Fruit fly (Drosophila melanogaster) whole organism: Measurements from ENCODE around the gene CG10702.

Experiments
- pan ChIP-seq: fragments of >200 bp; optimal IDR thresholded peaks from 2 replicates; lab custom pipeline; 2017
- psq ChIP-seq: fragments of >200 bp; optimal IDR thresholded peaks from 2 replicates; lab custom pipeline; 2017
- usp ChIP-seq: fragments of >200 bp; optimal IDR thresholded peaks from 2 replicates; lab custom pipeline; 2017; ENCODE audit warnings: missing biosample characterization, missing genetic modification characterization, mixed read lengths

DNA sequence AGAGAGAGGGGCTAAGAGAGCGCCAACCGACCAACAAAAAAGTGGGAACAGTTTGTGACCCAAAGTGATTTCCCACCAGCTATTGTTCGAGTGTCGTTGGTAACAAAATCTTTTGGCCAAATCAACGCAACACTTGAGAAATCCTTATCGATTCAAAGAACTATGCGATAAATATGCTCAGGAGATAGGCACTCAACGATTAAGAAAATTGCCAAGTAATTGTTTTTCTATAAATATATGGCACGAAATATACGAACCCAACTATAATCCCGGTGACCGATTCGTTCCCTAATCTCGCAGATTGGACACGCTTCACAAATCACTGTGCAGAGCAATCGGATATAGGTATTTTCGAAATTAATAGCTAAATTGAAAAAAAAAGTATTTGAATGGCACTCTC is 41.5 kb upstream of the CG10702 start:
- TF ChIP-seq pan (lab: Kevin White, UChicago) (no peak), usp (GFP tag; lab: Kevin White, UChicago) (no peak), psq (lab: Kevin White, UChicago) (no peak)
